Worm (Caenorhabditis elegans): ENCODE measurements around the gene D1005.6.

D1005.6 gene

DNA sequence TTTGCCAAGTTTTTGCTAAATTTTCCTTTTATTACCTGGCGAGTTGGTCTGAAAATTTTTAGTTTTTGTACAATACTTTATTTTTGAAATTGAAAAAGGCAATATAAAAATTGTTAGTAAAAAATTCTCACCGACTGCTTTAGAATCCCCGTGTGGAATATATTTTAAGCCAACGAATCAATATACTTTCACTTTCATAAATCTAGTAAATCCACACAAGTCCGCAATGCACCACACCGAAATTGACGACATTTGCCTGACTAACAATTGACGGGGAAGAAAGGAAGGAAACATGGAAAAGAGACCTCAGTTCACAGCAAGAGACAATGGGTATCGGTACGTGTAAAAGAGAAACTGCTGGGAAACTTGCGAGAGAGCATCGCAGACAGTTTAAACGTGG lies 34.9 kb upstream of the D1005.6 start:
- no peak for TF ChIP-seq sptf-2 (GFP tag; optimal IDR thresholded peaks at IDR 0.05)
- no peak for TF ChIP-seq egl-44 (GFP tag; IDR thresholded peaks at IDR 0.05)
- no peak for TF ChIP-seq F22D6.2 (tag; optimal IDR thresholded peaks at IDR 0.05)
- no peak for TF ChIP-seq nhr-27 (tag; optimal IDR thresholded peaks at IDR 0.05)
- TF ChIP-seq pbrm-1 (GFP tag; IDR thresholded peaks at IDR 0.05), result no peak
- TF ChIP-seq Y95B8A.8 (GFP tag; IDR thresholded peaks at IDR 0.05), result no peak
- TF ChIP-seq ceh-27 (GFP tag; optimal IDR thresholded peaks at IDR 0.05), result no peak
- no peak for TF ChIP-seq lsl-1 (GFP tag; optimal IDR thresholded peaks at IDR 0.05)
- TF ChIP-seq snpc-1.1 (tag; optimal IDR thresholded peaks at IDR 0.05; ENCODE audit: insufficient read depth), result no peak
- no peak for TF ChIP-seq rcor-1 (GFP tag; IDR thresholded peaks at IDR 0.05)
- no peak for TF ChIP-seq ceh-58 (GFP tag; IDR thresholded peaks at IDR 0.05)
- no peak for TF ChIP-seq F10E7.11 (tag; optimal IDR thresholded peaks at IDR 0.05)
- TF ChIP-seq mcd-1 (GFP tag; IDR thresholded peaks at IDR 0.05), result no peak
- TF ChIP-seq madf-6 (GFP tag; IDR thresholded peaks at IDR 0.05), result no peak
- TF ChIP-seq madf-3 (GFP tag; IDR thresholded peaks at IDR 0.05), result no peak
- TF ChIP-seq aptf-2 (GFP tag; conservative IDR thresholded peaks at IDR 0.05), result no peak

DNA sequence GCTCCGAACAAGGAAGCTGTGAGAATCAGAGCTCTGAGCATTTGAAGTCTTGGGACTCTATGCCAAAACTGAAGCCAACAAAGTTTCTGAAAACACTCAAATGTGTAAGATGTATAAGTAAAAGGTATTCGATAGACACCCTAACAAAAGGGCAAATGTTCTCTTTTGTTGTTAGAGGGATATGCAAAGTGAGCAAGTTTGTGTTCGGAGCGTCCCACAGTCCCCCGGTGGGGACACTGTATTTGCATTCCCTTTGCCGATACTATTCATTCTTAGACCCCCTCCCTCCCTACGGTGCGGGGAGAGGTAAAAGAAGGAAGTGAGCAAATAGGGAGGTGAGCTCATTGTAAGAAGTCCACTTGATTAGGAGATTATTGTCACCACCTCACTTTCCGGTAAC lies 33.0 kb upstream of the D1005.6 start, which contains the start of gene F09E10.6:
Gene F09E10.6 (minus strand): TSS at position 101 of the 400 bp plus-strand sequence.
- TF ChIP-seq Y53F4B.3 (GFP tag; IDR thresholded peaks at IDR 0.05), result no peak
- no peak for TF ChIP-seq sptf-2 (GFP tag; optimal IDR thresholded peaks at IDR 0.05)
- TF ChIP-seq ceh-91 (GFP tag; IDR thresholded peaks at IDR 0.05), result no peak
- no peak for TF ChIP-seq ceh-79 (tag; optimal IDR thresholded peaks at IDR 0.05)
- no peak for TF ChIP-seq aptf-2 (GFP tag; conservative IDR thresholded peaks at IDR 0.05)
- TF ChIP-seq ztf-3 (GFP tag; optimal IDR thresholded peaks at IDR 0.05), result no peak
- TF ChIP-seq egl-44 (GFP tag; IDR thresholded peaks at IDR 0.05), result no peak
- no peak for TF ChIP-seq F52B5.7 (tag; optimal IDR thresholded peaks at IDR 0.05)
- TF ChIP-seq lir-1 (GFP tag; conservative IDR thresholded peaks at IDR 0.05), result no peak
- TF ChIP-seq zim-3 (tag; optimal IDR thresholded peaks at IDR 0.05), result no peak
- no peak for TF ChIP-seq repo-1 (tag; optimal IDR thresholded peaks at IDR 0.05)
- no peak for TF ChIP-seq nfya-1 (tag; optimal IDR thresholded peaks at IDR 0.05; ENCODE audit: borderline replicate concordance, insufficient read depth)
- TF ChIP-seq athp-1 (tag; optimal IDR thresholded peaks at IDR 0.05), result no peak
- no peak for TF ChIP-seq atf-7 (tag; optimal IDR thresholded peaks at IDR 0.05)
- no peak for TF ChIP-seq ztf-22 (GFP tag; optimal IDR thresholded peaks at IDR 0.05)
- no peak for TF ChIP-seq B0261.1 (tag; optimal IDR thresholded peaks at IDR 0.05)
- no peak for TF ChIP-seq bed-1 (GFP tag; IDR thresholded peaks at IDR 0.05)
- no peak for TF ChIP-seq hmg-1.2 (GFP tag; IDR thresholded peaks at IDR 0.05)
- TF ChIP-seq unc-62 (GFP tag; optimal IDR thresholded peaks at IDR 0.05), result no peak

DNA sequence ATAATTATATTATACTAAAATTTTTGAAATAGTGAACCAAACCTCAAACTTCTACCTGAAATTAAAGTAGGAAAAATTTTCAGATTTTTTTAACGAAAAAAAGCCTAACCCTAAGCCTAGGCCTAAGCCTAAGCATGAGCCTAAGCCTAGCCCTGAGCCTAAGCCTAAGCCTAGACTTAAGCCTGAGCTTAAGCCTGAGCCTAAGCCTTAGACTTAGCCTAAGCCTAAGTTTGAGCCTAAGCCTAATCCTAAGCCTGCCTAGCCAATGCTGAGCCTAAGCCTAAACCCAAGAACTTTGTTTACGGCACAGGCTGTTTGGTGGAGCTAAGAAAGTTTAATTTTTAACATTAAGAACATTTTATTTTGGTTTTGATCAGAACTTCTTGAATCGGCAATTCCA lies 31.4 kb upstream of the D1005.6 start:
- TF ChIP-seq dpl-1 (GFP tag; optimal IDR thresholded peaks at IDR 0.05) (no peak), cebp-2 (GFP tag; IDR thresholded peaks at IDR 0.05) (no peak), ceh-58 (GFP tag; IDR thresholded peaks at IDR 0.05) (no peak), attf-3 (GFP tag; conservative IDR thresholded peaks at IDR 0.05) (no peak), B0261.1 (tag; optimal IDR thresholded peaks at IDR 0.05) (no peak), hmg-20 (GFP tag; IDR thresholded peaks at IDR 0.05) (no peak), hsf-1 (GFP tag; IDR thresholded peaks at IDR 0.05) (no peak), egl-18 (GFP tag; IDR thresholded peaks at IDR 0.05) (no peak), xnd-1 (tag; optimal IDR thresholded peaks at IDR 0.05) (no peak), nhr-179 (tag; optimal IDR thresholded peaks at IDR 0.05) (no peak), pbrm-1 (GFP tag; IDR thresholded peaks at IDR 0.05) (no peak), lin-26 (GFP tag; IDR thresholded peaks at IDR 0.05) (no peak), him-1 (tag; optimal IDR thresholded peaks at IDR 0.05) (no peak), T07F8.4 (tag; optimal IDR thresholded peaks at IDR 0.05) (no peak)
